Fruit fly (Drosophila melanogaster): ENCODE data around the gene CheB38c.

dm6 chr2L:20793881-20794280 is 26.8 kb downstream of the CheB38c start:
- TF ChIP-seq fd96Ca (GFP tag; IDR thresholded peaks at IDR 0.05) (no peak), CG8159 (tag; optimal IDR thresholded peaks at IDR 0.05) (no peak), D1 (tag; optimal IDR thresholded peaks at IDR 0.05) (no peak), Snoo (tag; optimal IDR thresholded peaks at IDR 0.05) (peak; percentile 36), Pif1B (GFP tag; optimal IDR thresholded peaks at IDR 0.05) (no peak), Pif1A (GFP tag; optimal IDR thresholded peaks at IDR 0.05) (peak; percentile 6)
